Fruit fly (Drosophila melanogaster) whole organism, embryonic: ENCODE data around the gene brat.

Experiments
- Bgb ChIP-seq: fragments of 200-800 bp; sonication (Bioruptor generic); IDR thresholded peaks from 2 replicates; pipeline ENCODE4 v1.3.6; 2022; ENCODE audit warnings: missing biosample characterization, missing genetic modification characterization; ENCODE audit not compliant: partially characterized antibody
- CG1024 ChIP-seq: fragments of 200-800 bp; sonication (Bioruptor generic); IDR thresholded peaks from 2 replicates; pipeline ENCODE4 v1.3.6; 2022; ENCODE audit warnings: missing biosample characterization, missing genetic modification characterization
- CG10267 ChIP-seq: fragments of 200-800 bp; sonication (Bioruptor generic); optimal IDR thresholded peaks from 2 replicates; lab custom pipeline; 2018; ENCODE audit warnings: missing biosample characterization, mild to moderate bottlenecking, missing genetic modification characterization, moderate library complexity
- CG10321 ChIP-seq: fragments of 200-800 bp; sonication (Bioruptor generic); IDR thresholded peaks from 2 replicates; pipeline ENCODE4 v1.3.6; 2022; ENCODE audit warnings: missing biosample characterization, missing genetic modification characterization
- CG10565 ChIP-seq: fragments of 200-800 bp; sonication (Bioruptor generic); optimal IDR thresholded peaks from 3 replicates; lab custom pipeline; 2016; ENCODE audit warnings: missing biosample characterization, mild to moderate bottlenecking, missing genetic modification characterization
- CG12236 ChIP-seq: fragments of 200-800 bp; sonication (Bioruptor generic); optimal IDR thresholded peaks from 2 replicates; lab custom pipeline; 2016; ENCODE audit warnings: missing biosample characterization, missing genetic modification characterization
- CG13123 ChIP-seq: fragments of 200-800 bp; sonication (Bioruptor generic); optimal IDR thresholded peaks from 2 replicates; lab custom pipeline; 2016; ENCODE audit warnings: missing biosample characterization, missing genetic modification characterization
- CG13287 ChIP-seq: fragments of 200-800 bp; sonication (Bioruptor generic); IDR thresholded peaks from 2 replicates; pipeline ENCODE4 v1.3.6; 2022; ENCODE audit warnings: missing biosample characterization, missing genetic modification characterization; ENCODE audit not compliant: partially characterized antibody
- CG14014 ChIP-seq: fragments of 200-800 bp; sonication (Bioruptor generic); IDR thresholded peaks from 2 replicates; pipeline ENCODE4 v1.3.6; 2022; ENCODE audit warnings: missing biosample characterization, missing genetic modification characterization
- CG14050 ChIP-seq: fragments of 200-800 bp; sonication (Bioruptor generic); IDR thresholded peaks from 3 replicates; pipeline ENCODE4 v1.3.6; 2022; ENCODE audit warnings: missing biosample characterization, missing genetic modification characterization
- CG14441 ChIP-seq: fragments of 200-800 bp; sonication (Bioruptor generic); IDR thresholded peaks from 2 replicates; pipeline ENCODE4 v1.3.6; 2022; ENCODE audit warnings: missing biosample characterization, missing genetic modification characterization
- CG15479 ChIP-seq: fragments of 200-800 bp; sonication (Bioruptor generic); optimal IDR thresholded peaks from 3 replicates; lab custom pipeline; 2019; ENCODE audit warnings: missing biosample characterization, mild to moderate bottlenecking, missing genetic modification characterization, moderate library complexity
- CG15514 ChIP-seq: fragments of 200-800 bp; sonication (Bioruptor generic); optimal IDR thresholded peaks from 3 replicates; lab custom pipeline; 2017; ENCODE audit warnings: missing biosample characterization, missing genetic modification characterization, mild to moderate bottlenecking, moderate library complexity, missing genetic modification reagents
- CG16863 ChIP-seq: fragments of 200-800 bp; sonication (Bioruptor generic); optimal IDR thresholded peaks from 3 replicates; lab custom pipeline; 2016; ENCODE audit warnings: missing biosample characterization, missing genetic modification characterization
- CG2116 ChIP-seq: fragments of 200-800 bp; sonication (Bioruptor generic); optimal IDR thresholded peaks from 3 replicates; lab custom pipeline; 2018; ENCODE audit warnings: missing biosample characterization, mild to moderate bottlenecking, missing genetic modification characterization
- CG34224 ChIP-seq: fragments of 200-800 bp; sonication (Bioruptor generic); IDR thresholded peaks from 3 replicates; pipeline ENCODE4 v1.3.6; 2022; ENCODE audit warnings: missing biosample characterization, missing genetic modification characterization; ENCODE audit not compliant: partially characterized antibody
- CG3995 ChIP-seq: fragments of 200-800 bp; sonication (Bioruptor generic); optimal IDR thresholded peaks from 3 replicates; lab custom pipeline; 2016; ENCODE audit warnings: missing biosample characterization, missing genetic modification characterization
- CG43689 ChIP-seq: fragments of 200-800 bp; sonication (Bioruptor generic); IDR thresholded peaks from 2 replicates; pipeline ENCODE4 v1.3.6; 2022; ENCODE audit warnings: missing biosample characterization, missing genetic modification characterization
- CG4820 ChIP-seq: fragments of 200-800 bp; sonication (Bioruptor generic); optimal IDR thresholded peaks from 3 replicates; lab custom pipeline; 2016; ENCODE audit warnings: missing biosample characterization, missing genetic modification characterization
- CG6654 ChIP-seq: fragments of 200-800 bp; sonication (Bioruptor generic); optimal IDR thresholded peaks from 2 replicates; lab custom pipeline; 2017; ENCODE audit warnings: missing biosample characterization, mild to moderate bottlenecking, missing genetic modification characterization
- CG9797 ChIP-seq: fragments of 200-800 bp; sonication (Bioruptor generic); optimal IDR thresholded peaks from 3 replicates; lab custom pipeline; 2018; ENCODE audit warnings: missing biosample characterization, mild to moderate bottlenecking, missing genetic modification characterization
- Dp ChIP-seq: fragments of 200-800 bp; sonication (Bioruptor generic); optimal IDR thresholded peaks from 2 replicates; lab custom pipeline; 2018; ENCODE audit warnings: missing biosample characterization, mild to moderate bottlenecking, missing genetic modification characterization, moderate library complexity
- Ets65A ChIP-seq: fragments of 200-800 bp; sonication (Bioruptor generic); peaks from one replicate; lab custom pipeline; 2016; ENCODE audit warnings: missing biosample characterization, missing genetic modification characterization
- HLH54F ChIP-seq: fragments of 200-800 bp; sonication (Bioruptor generic); optimal IDR thresholded peaks from 3 replicates; lab custom pipeline; 2016; ENCODE audit warnings: missing biosample characterization, missing genetic modification characterization
- HLHmδ ChIP-seq: fragments of 200-800 bp; sonication (Bioruptor generic); optimal IDR thresholded peaks from 2 replicates; lab custom pipeline; 2018; ENCODE audit warnings: missing biosample characterization, mild to moderate bottlenecking, missing genetic modification characterization, moderate library complexity
- Hr51 ChIP-seq, 2 experiments: fragments of 200-800 bp; sonication (Bioruptor generic); optimal IDR thresholded peaks; 2 replicates in 1 of 2; 3 replicates in 1 of 2; lab custom pipeline; 2016 to 2018; ENCODE audit warnings: missing biosample characterization in 2 of 2, missing genetic modification characterization in 2 of 2, mild to moderate bottlenecking in 1 of 2, moderate library complexity in 1 of 2
- Max ChIP-seq: fragments of 200-800 bp; sonication (Bioruptor generic); optimal IDR thresholded peaks from 2 replicates; lab custom pipeline; 2016; ENCODE audit warnings: missing biosample characterization, mild to moderate bottlenecking, missing genetic modification characterization
- Meics ChIP-seq: fragments of 200-800 bp; sonication (Bioruptor generic); optimal IDR thresholded peaks from 2 replicates; lab custom pipeline; 2017; ENCODE audit warnings: missing biosample characterization, mild to moderate bottlenecking, missing genetic modification characterization
- Rx ChIP-seq: fragments of 200-800 bp; sonication (Bioruptor generic); IDR thresholded peaks from 2 replicates; pipeline ENCODE4 v1.3.6; 2022; ENCODE audit warnings: missing biosample characterization, missing genetic modification characterization
- Sox100B ChIP-seq: fragments of 200-800 bp; sonication (Bioruptor generic); optimal IDR thresholded peaks from 3 replicates; lab custom pipeline; 2018; ENCODE audit warnings: missing biosample characterization, mild to moderate bottlenecking, missing genetic modification characterization
- Sox102F ChIP-seq: fragments of 200-800 bp; sonication (Bioruptor generic); optimal IDR thresholded peaks from 2 replicates; lab custom pipeline; 2018; ENCODE audit warnings: missing biosample characterization, mild to moderate bottlenecking, missing genetic modification characterization, moderate library complexity
- Usf ChIP-seq: fragments of 200-800 bp; sonication (Bioruptor generic); optimal IDR thresholded peaks from 2 replicates; lab custom pipeline; 2017; ENCODE audit warnings: missing genotype, missing biosample characterization, missing genetic modification characterization
- Vsx1 ChIP-seq: fragments of 200-800 bp; sonication (Bioruptor generic); optimal IDR thresholded peaks from 2 replicates; lab custom pipeline; 2017; ENCODE audit warnings: missing biosample characterization, mild to moderate bottlenecking, missing genetic modification characterization, missing genetic modification reagents
- ap ChIP-seq: fragments of 200-800 bp; sonication (Bioruptor generic); IDR thresholded peaks from 2 replicates; pipeline ENCODE4 v1.3.6; 2022; ENCODE audit warnings: missing biosample characterization, missing genetic modification characterization
- az2 ChIP-seq: fragments of 200-800 bp; sonication (Bioruptor generic); optimal IDR thresholded peaks from 3 replicates; lab custom pipeline; 2016; ENCODE audit warnings: missing biosample characterization, missing genetic modification characterization
- bab2 ChIP-seq: fragments of 200-800 bp; sonication (Bioruptor generic); optimal IDR thresholded peaks from 2 replicates; lab custom pipeline; 2016; ENCODE audit warnings: missing biosample characterization, missing genetic modification characterization
- bowl ChIP-seq: fragments of 200-800 bp; sonication (Bioruptor generic); IDR thresholded peaks from 2 replicates; pipeline ENCODE4 v1.3.6; 2022; ENCODE audit warnings: missing biosample characterization, missing genetic modification characterization
- esg ChIP-seq: fragments of 200-800 bp; sonication (Bioruptor generic); conservative IDR thresholded peaks from 2 replicates; pipeline ENCODE4 v1.3.6; 2022; ENCODE audit warnings: missing biosample characterization, missing genetic modification characterization
- gsb-n ChIP-seq: fragments of 200-800 bp; sonication (Bioruptor generic); optimal IDR thresholded peaks from 3 replicates; lab custom pipeline; 2018; ENCODE audit warnings: missing biosample characterization, mild to moderate bottlenecking, missing genetic modification characterization
- gt ChIP-seq: fragments of 200-800 bp; sonication (Bioruptor generic); IDR thresholded peaks from 2 replicates; pipeline ENCODE4 v1.3.6; 2022; ENCODE audit warnings: missing biosample characterization, missing genetic modification characterization
- hkb ChIP-seq, 2 experiments: fragments of 200-800 bp in 1 of 2; fragments of >200 bp in 1 of 2; sonication (Bioruptor generic) in 1 of 2; IDR thresholded peaks in 1 of 2; optimal IDR thresholded peaks in 1 of 2; 2 replicates each; pipeline versions ENCODE4 v1.3.6 to Lab custom; 2017 to 2022; ENCODE audit warnings: missing biosample characterization in 1 of 2, missing genetic modification characterization in 1 of 2
- jigr1 ChIP-seq: fragments of 200-800 bp; sonication (Bioruptor generic); IDR thresholded peaks from 3 replicates; pipeline ENCODE4 v1.3.6; 2022; ENCODE audit warnings: missing biosample characterization, missing genetic modification characterization
- nerfin-2 ChIP-seq: fragments of 200-800 bp; sonication (Bioruptor generic); IDR thresholded peaks from 2 replicates; pipeline ENCODE4 v1.3.6; 2022; ENCODE audit warnings: missing biosample characterization, missing genetic modification characterization; ENCODE audit not compliant: partially characterized antibody
- run ChIP-seq: fragments of 200-800 bp; sonication (Bioruptor generic); optimal IDR thresholded peaks from 3 replicates; lab custom pipeline; 2018; ENCODE audit warnings: missing biosample characterization, mild to moderate bottlenecking, missing genetic modification characterization
- slou ChIP-seq: fragments of 200-800 bp; sonication (Bioruptor generic); optimal IDR thresholded peaks from 3 replicates; lab custom pipeline; 2016; ENCODE audit warnings: missing biosample characterization, missing genetic modification characterization
- stc ChIP-seq: fragments of 200-800 bp; sonication (Bioruptor generic); IDR thresholded peaks from 2 replicates; pipeline ENCODE4 v1.3.6; 2022; ENCODE audit warnings: missing biosample characterization, missing genetic modification characterization
- tgo ChIP-seq: fragments of 200-800 bp; sonication (Bioruptor generic); IDR thresholded peaks from 3 replicates; pipeline ENCODE4 v1.3.6; 2022; ENCODE audit warnings: missing biosample characterization, missing genetic modification characterization
- twi ChIP-seq: fragments of 200-800 bp; optimal IDR thresholded peaks from 2 replicates; lab custom pipeline; 2019; ENCODE audit warnings: missing biosample characterization, mild to moderate bottlenecking, missing genetic modification characterization, moderate library complexity
- tx ChIP-seq: fragments of 200-800 bp; sonication (Bioruptor generic); optimal IDR thresholded peaks from 2 replicates; lab custom pipeline; 2016; ENCODE audit warnings: missing biosample characterization, missing genetic modification characterization

Gene brat

dm6 chr2L:19141435-19142126 lies 8.0 kb downstream of the brat start (continued):
- no peak for TF ChIP-seq CG9797 (GFP tag; lab: Kevin White, UChicago)
- TF ChIP-seq ap = no peak
- peak; percentile 85 for TF ChIP-seq Meics (GFP tag; lab: Kevin White, UChicago)
- TF ChIP-seq Max (GFP tag; lab: Kevin White, UChicago) = peak; percentile 59
- peak; percentile 59 for TF ChIP-seq bab2 (GFP tag; lab: Kevin White, UChicago)
- peak; percentile 38; the same call in 2 of the 3 replicates for TF ChIP-seq tgo
- no peak for TF ChIP-seq CG15479 (GFP tag; lab: Kevin White, UChicago)
- TF ChIP-seq HLH54F (GFP tag; lab: Kevin White, UChicago) = peak; percentile 70
- TF ChIP-seq CG10267 (tag; lab: Kevin White, UChicago) = peak; percentile 68
- no peak for TF ChIP-seq Bgb
- TF ChIP-seq CG2116 (GFP tag; lab: Kevin White, UChicago) = peak; percentile 30
- peak; percentile 53 for TF ChIP-seq tx (GFP tag; lab: Kevin White, UChicago)
- TF ChIP-seq CG14050 (GFP tag; lab: Robert Waterston, UW) = no peak
- no peak for TF ChIP-seq CG10565
- peak; percentile 57 for TF ChIP-seq CG12236 (GFP tag; lab: Kevin White, UChicago)
- peak; percentile 60 for TF ChIP-seq CG15514 (GFP tag; lab: Kevin White, UChicago)
- TF ChIP-seq gsb-n (tag; lab: Kevin White, UChicago) = peak; percentile 69
- no peak for TF ChIP-seq HLHmδ (GFP tag; lab: Kevin White, UChicago)
- TF ChIP-seq run (tag; lab: Kevin White, UChicago) = no peak
- TF ChIP-seq CG10321 (GFP tag; lab: Robert Waterston, UW) = no peak
- peak; percentile 17 for TF ChIP-seq CG13123 (GFP tag; lab: Kevin White, UChicago)
- peak; percentile 69 for TF ChIP-seq az2 (GFP tag; lab: Kevin White, UChicago)
- TF ChIP-seq CG3995 (GFP tag; lab: Kevin White, UChicago) = peak; percentile 27
- TF ChIP-seq CG16863 (GFP tag; lab: Kevin White, UChicago) = peak; percentile 45
- no peak for TF ChIP-seq hkb (optimal IDR thresholded peaks at IDR 0.05; lab: Kevin White, UChicago)
- 0 out of 2 replicates have a peak, but pooled peaks have one; percentile 39 for TF ChIP-seq hkb (GFP tag; IDR thresholded peaks at IDR 0.05; lab: Robert Waterston, UW)
- no peak for TF ChIP-seq nerfin-2 (GFP tag; lab: Robert Waterston, UW)
- no peak for TF ChIP-seq CG34224
- TF ChIP-seq CG43689 (GFP tag; lab: Robert Waterston, UW) = no peak
- no peak for TF ChIP-seq gt (GFP tag; lab: Robert Waterston, UW)
- TF ChIP-seq CG6654 (GFP tag; lab: Kevin White, UChicago) = peak; percentile 51
- peak; percentile 82 for TF ChIP-seq Sox100B (GFP tag; lab: Kevin White, UChicago)
- TF ChIP-seq CG14014 (GFP tag; lab: Robert Waterston, UW) = no peak; the same call in 1 of the 2 replicates
- TF ChIP-seq bowl (GFP tag; lab: Robert Waterston, UW) = no peak
- TF ChIP-seq slou = peak; percentile 66
- TF ChIP-seq Usf (GFP tag; lab: Kevin White, UChicago) = peak; percentile 73
- TF ChIP-seq CG13287 (GFP tag; lab: Robert Waterston, UW) = no peak
- TF ChIP-seq twi (tag; lab: Kevin White, UChicago) = peak; percentile 59
- peak; percentile 92 for TF ChIP-seq Ets65A (GFP tag; lab: Kevin White, UChicago)
- peak; percentile 50; the same call in 1 of the 2 replicates for TF ChIP-seq esg (GFP tag; lab: Robert Waterston, UW)
- TF ChIP-seq Dp (GFP tag; lab: Kevin White, UChicago) = no peak
- TF ChIP-seq Sox102F = peak; percentile 58
- TF ChIP-seq Hr51 (GFP tag; optimal IDR thresholded peaks at IDR 0.05; lab: Kevin White, UChicago) = peak; percentile 59 to 73
- TF ChIP-seq CG14441 (GFP tag; lab: Robert Waterston, UW) = peak; percentile 35; the same call in 1 of the 2 replicates
- TF ChIP-seq jigr1 (GFP tag; lab: Robert Waterston, UW) = no peak
- TF ChIP-seq stc (GFP tag; lab: Robert Waterston, UW) = no peak
- no peak for TF ChIP-seq CG1024
- TF ChIP-seq CG4820 (GFP tag; lab: Kevin White, UChicago) = peak; percentile 67
- peak; percentile 64 for TF ChIP-seq Vsx1 (GFP tag; lab: Kevin White, UChicago)
- TF ChIP-seq Rx (GFP tag; lab: Robert Waterston, UW) = peak; percentile 38; the same call in 1 of the 2 replicates
